Fruit fly (Drosophila melanogaster): ENCODE results near the gene prg.

DNA sequence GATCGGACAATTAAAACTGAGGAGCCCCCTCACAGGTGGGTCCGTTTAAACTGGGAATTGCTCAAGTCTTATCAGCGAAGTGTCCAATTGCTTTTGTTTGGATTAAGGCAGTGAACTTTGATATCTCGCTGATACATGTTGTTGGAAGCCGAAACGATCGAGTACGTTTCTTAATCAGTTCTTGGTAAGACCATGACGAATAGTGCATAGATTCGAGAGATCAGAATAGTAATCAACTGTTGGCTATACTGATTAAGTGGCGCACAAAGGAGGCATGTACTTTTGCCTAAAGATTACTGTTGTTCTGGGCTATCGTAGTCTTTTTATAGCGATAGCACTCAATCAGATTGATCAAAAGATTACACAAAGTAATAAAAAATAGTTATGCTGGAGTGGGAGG is 12.8 kb upstream of the prg start:
- no peak for TF ChIP-seq CG10669 (GFP tag; optimal IDR thresholded peaks at IDR 0.05)
- no peak for TF ChIP-seq CG11902 (GFP tag; optimal IDR thresholded peaks at IDR 0.05)
- TF ChIP-seq CG1621 (tag; optimal IDR thresholded peaks at IDR 0.05) = no peak
- TF ChIP-seq CG16779 (tag; optimal IDR thresholded peaks at IDR 0.05) = no peak
